Fruit fly (Drosophila melanogaster) whole organism, embryonic: ENCODE results near the gene Trl.

Source experiments
- Awh ChIP-seq: fragments of 200-800 bp; sonication (Bioruptor generic); IDR thresholded peaks from 2 replicates; pipeline ENCODE4, ENCODE4 v1.3.6; 2022; ENCODE audit warnings: missing biosample characterization, missing genetic modification characterization
- B-H1 ChIP-seq: fragments of 200-800 bp; sonication (Bioruptor generic); IDR thresholded peaks from 3 replicates; pipeline ENCODE4 v1.3.6; 2022; ENCODE audit warnings: missing biosample characterization, missing genetic modification characterization
- Bteb2 ChIP-seq: fragments of 200-800 bp; sonication (Bioruptor generic); optimal IDR thresholded peaks from 2 replicates; lab custom pipeline; 2016; ENCODE audit warnings: missing biosample characterization, missing genetic modification characterization
- CG11247 ChIP-seq: fragments of 200-800 bp; sonication (Bioruptor generic); IDR thresholded peaks from 2 replicates; pipeline ENCODE4 v1.3.6; 2022; ENCODE audit warnings: missing biosample characterization, missing genetic modification characterization
- CG11723 ChIP-seq: fragments of 200-800 bp; sonication (Bioruptor generic); optimal IDR thresholded peaks from 2 replicates; lab custom pipeline; 2017; ENCODE audit warnings: missing biosample characterization, mild to moderate bottlenecking, missing genetic modification characterization
- CG12299 ChIP-seq: fragments of 200-800 bp; sonication (Bioruptor generic); optimal IDR thresholded peaks from 2 replicates; lab custom pipeline; 2018; ENCODE audit warnings: missing biosample characterization, mild to moderate bottlenecking, missing genetic modification characterization
- CG15011 ChIP-seq: fragments of 200-800 bp; sonication (Bioruptor generic); optimal IDR thresholded peaks from 3 replicates; lab custom pipeline; 2018; ENCODE audit warnings: missing biosample characterization, mild to moderate bottlenecking, missing genetic modification characterization
- CG15601 ChIP-seq: fragments of 200-800 bp; sonication (Bioruptor generic); optimal IDR thresholded peaks from 3 replicates; lab custom pipeline; 2019; ENCODE audit warnings: missing biosample characterization, mild to moderate bottlenecking, missing genetic modification characterization, moderate library complexity
- CG17829 ChIP-seq: fragments of 200-800 bp; optimal IDR thresholded peaks from 2 replicates; lab custom pipeline; 2019; ENCODE audit warnings: missing biosample characterization, mild to moderate bottlenecking, missing genetic modification characterization, moderate library complexity
- CG17912 ChIP-seq: fragments of 200-800 bp; sonication (Bioruptor generic); optimal IDR thresholded peaks from 2 replicates; lab custom pipeline; 2018; ENCODE audit warnings: missing biosample characterization, mild to moderate bottlenecking, missing genetic modification characterization
- CG18599 ChIP-seq: fragments of 200-800 bp; sonication (Bioruptor generic); optimal IDR thresholded peaks from 3 replicates; lab custom pipeline; 2017; ENCODE audit warnings: missing biosample characterization, missing genetic modification characterization, mild to moderate bottlenecking, moderate library complexity, missing genetic modification reagents
- CG2116 ChIP-seq: fragments of 200-800 bp; sonication (Bioruptor generic); optimal IDR thresholded peaks from 3 replicates; lab custom pipeline; 2018; ENCODE audit warnings: missing biosample characterization, mild to moderate bottlenecking, missing genetic modification characterization
- CG32772 ChIP-seq: fragments of 200-800 bp; sonication (Bioruptor generic); IDR thresholded peaks from 2 replicates; pipeline ENCODE4 v1.3.6; 2022; ENCODE audit warnings: missing biosample characterization, missing genetic modification characterization
- CG3407 ChIP-seq: fragments of 200-800 bp; sonication (Bioruptor generic); optimal IDR thresholded peaks from 2 replicates; lab custom pipeline; 2018; ENCODE audit warnings: missing biosample characterization, mild to moderate bottlenecking, missing genetic modification characterization
- CG34376 ChIP-seq: fragments of 200-800 bp; sonication (Bioruptor generic); optimal IDR thresholded peaks from 2 replicates; lab custom pipeline; 2018; ENCODE audit warnings: missing biosample characterization, mild to moderate bottlenecking, missing genetic modification characterization
- CG3726 ChIP-seq: fragments of 200-800 bp; sonication (Bioruptor generic); IDR thresholded peaks from 3 replicates; pipeline ENCODE4, ENCODE4 v1.3.6; 2022; ENCODE audit warnings: missing biosample characterization, missing genetic modification characterization
- CG6175 ChIP-seq: fragments of 200-800 bp; sonication (Bioruptor generic); IDR thresholded peaks from 3 replicates; pipeline ENCODE4 v1.3.6; 2022; ENCODE audit warnings: missing biosample characterization, missing genetic modification characterization
- CG7357 ChIP-seq: fragments of 200-800 bp; sonication (Bioruptor generic); IDR thresholded peaks from 3 replicates; pipeline ENCODE4 v1.3.6; 2022; ENCODE audit warnings: missing biosample characterization, missing genetic modification characterization
- CG7987 ChIP-seq: fragments of 200-800 bp; sonication (Bioruptor generic); optimal IDR thresholded peaks from 2 replicates; lab custom pipeline; 2018; ENCODE audit warnings: missing biosample characterization, mild to moderate bottlenecking, missing genetic modification characterization, moderate library complexity
- CG9876 ChIP-seq: fragments of 200-800 bp; sonication (Bioruptor generic); optimal IDR thresholded peaks from 2 replicates; lab custom pipeline; 2016; ENCODE audit warnings: missing biosample characterization, missing genetic modification characterization
- Dbx ChIP-seq: fragments of 200-800 bp; sonication (Bioruptor generic); IDR thresholded peaks from 3 replicates; pipeline ENCODE4 v1.3.6; 2022; ENCODE audit warnings: missing biosample characterization, missing genetic modification characterization
- Dip2 ChIP-seq: fragments of 200-800 bp; sonication (Bioruptor generic); IDR thresholded peaks from 2 replicates; pipeline ENCODE4 v1.3.6; 2022; ENCODE audit warnings: missing biosample characterization, missing genetic modification characterization
- Ets97D ChIP-seq: fragments of 200-800 bp; sonication (Bioruptor generic); optimal IDR thresholded peaks from 3 replicates; lab custom pipeline; 2016; ENCODE audit warnings: missing biosample characterization, missing genetic modification characterization
- HHEX ChIP-seq: fragments of 200-800 bp; sonication (Bioruptor generic); optimal IDR thresholded peaks from 3 replicates; lab custom pipeline; 2017; ENCODE audit warnings: missing biosample characterization, mild to moderate bottlenecking, missing genetic modification characterization, missing genetic modification reagents
- Hr39 ChIP-seq: fragments of >200 bp; optimal IDR thresholded peaks from 2 replicates; lab custom pipeline; 2017
- MESR4 ChIP-seq: fragments of 200-800 bp; sonication (Bioruptor generic); optimal IDR thresholded peaks from 2 replicates; lab custom pipeline; 2018; ENCODE audit warnings: missing biosample characterization, mild to moderate bottlenecking, missing genetic modification characterization, moderate library complexity
- MTF-1 ChIP-seq: fragments of 200-800 bp; sonication (Bioruptor generic); optimal IDR thresholded peaks from 2 replicates; lab custom pipeline; 2018; ENCODE audit warnings: missing biosample characterization, mild to moderate bottlenecking, missing genetic modification characterization, borderline replicate concordance
- Opbp ChIP-seq: fragments of 200-800 bp; sonication (Bioruptor generic); IDR thresholded peaks from 3 replicates; pipeline ENCODE4 v1.3.6; 2022; ENCODE audit warnings: missing biosample characterization, missing genetic modification characterization; ENCODE audit not compliant: partially characterized antibody
- bsh ChIP-seq, 2 experiments: fragments of 200-800 bp; sonication (Bioruptor generic); optimal IDR thresholded peaks; 2 replicates each; lab custom pipeline; 2017 to 2018; ENCODE audit warnings: mild to moderate bottlenecking in 2 of 2, missing biosample characterization in 2 of 2, missing genetic modification characterization in 2 of 2, moderate library complexity in 1 of 2
- chm ChIP-seq: fragments of 200-800 bp; sonication (Bioruptor generic); IDR thresholded peaks from 2 replicates; pipeline ENCODE4 v1.3.6; 2022; ENCODE audit warnings: missing biosample characterization, missing genetic modification characterization
- crc ChIP-seq: fragments of 200-800 bp; sonication (Bioruptor generic); optimal IDR thresholded peaks from 2 replicates; lab custom pipeline; 2016; ENCODE audit warnings: missing biosample characterization, missing genetic modification characterization
- danr ChIP-seq: fragments of 200-800 bp; sonication (Bioruptor generic); IDR thresholded peaks from 2 replicates; pipeline ENCODE4 v1.3.6; 2022; ENCODE audit warnings: missing biosample characterization, missing genetic modification characterization
- gfzf ChIP-seq: fragments of 200-800 bp; sonication (Bioruptor generic); optimal IDR thresholded peaks from 2 replicates; lab custom pipeline; 2016; ENCODE audit warnings: missing biosample characterization, mild to moderate bottlenecking, missing genetic modification characterization, moderate library complexity
- gro ChIP-seq: fragments of 200-800 bp; sonication (Bioruptor generic); optimal IDR thresholded peaks from 2 replicates; lab custom pipeline; 2016; ENCODE audit warnings: missing biosample characterization, missing genetic modification characterization
- hb ChIP-seq: fragments of 200-800 bp; sonication (Bioruptor generic); IDR thresholded peaks from 3 replicates; pipeline ENCODE4 v1.3.6; 2022; ENCODE audit warnings: missing biosample characterization, missing genetic modification characterization; ENCODE audit not compliant: partially characterized antibody
- her ChIP-seq: fragments of 200-800 bp; sonication (Bioruptor generic); optimal IDR thresholded peaks from 2 replicates; lab custom pipeline; 2016; ENCODE audit warnings: missing biosample characterization, missing genetic modification characterization
- klu ChIP-seq: fragments of 200-800 bp; sonication (Bioruptor generic); IDR thresholded peaks from 2 replicates; pipeline ENCODE4 v1.3.6; 2022; ENCODE audit warnings: missing biosample characterization, missing genetic modification characterization
- lola ChIP-seq, 3 experiments: fragments of >200 bp in 2 of 3; fragments of 200-800 bp in 1 of 3; sonication (Bioruptor generic) in 1 of 3; optimal IDR thresholded peaks; 2 replicates each; lab custom pipeline; 2017 to 2019; ENCODE audit warnings: missing biosample characterization in 3 of 3, missing genetic modification characterization in 3 of 3, mild to moderate bottlenecking in 1 of 3, moderate library complexity in 1 of 3
- onecut ChIP-seq: fragments of 200-800 bp; sonication (Bioruptor generic); IDR thresholded peaks from 2 replicates; pipeline ENCODE4 v1.3.6; 2022; ENCODE audit warnings: missing biosample characterization, missing genetic modification characterization
- phol ChIP-seq: fragments of 200-800 bp; sonication (Bioruptor generic); optimal IDR thresholded peaks from 3 replicates; lab custom pipeline; 2018; ENCODE audit warnings: missing biosample characterization, mild to moderate bottlenecking, missing genetic modification characterization, moderate library complexity
- ro ChIP-seq: fragments of 200-800 bp; sonication (Bioruptor generic); IDR thresholded peaks from 2 replicates; pipeline ENCODE4 v1.3.6; 2022; ENCODE audit warnings: missing biosample characterization, missing genetic modification characterization
- scrt ChIP-seq: fragments of 200-800 bp; sonication (Bioruptor generic); optimal IDR thresholded peaks from 2 replicates; lab custom pipeline; 2018; ENCODE audit warnings: missing biosample characterization, mild to moderate bottlenecking, missing genetic modification characterization, moderate library complexity
- sd ChIP-seq: fragments of 200-800 bp; sonication (Bioruptor generic); optimal IDR thresholded peaks from 3 replicates; lab custom pipeline; 2018; ENCODE audit warnings: missing biosample characterization, mild to moderate bottlenecking, missing genetic modification characterization, moderate library complexity
- sob ChIP-seq: fragments of 200-800 bp; sonication (Bioruptor generic); IDR thresholded peaks from 2 replicates; pipeline ENCODE4 v1.3.6; 2022; ENCODE audit warnings: missing biosample characterization, missing genetic modification characterization
- sug ChIP-seq: fragments of 200-800 bp; optimal IDR thresholded peaks from 2 replicates; lab custom pipeline; 2019; ENCODE audit warnings: missing biosample characterization, mild to moderate bottlenecking, missing genetic modification characterization, moderate library complexity
- tap ChIP-seq: fragments of 200-800 bp; optimal IDR thresholded peaks from 3 replicates; lab custom pipeline; 2019; ENCODE audit warnings: missing biosample characterization, mild to moderate bottlenecking, missing genetic modification characterization, moderate library complexity
- vfl ChIP-seq: fragments of 200-800 bp; sonication (Bioruptor generic); optimal IDR thresholded peaks from 2 replicates; lab custom pipeline; 2016; ENCODE audit warnings: missing biosample characterization, missing genetic modification characterization
- wdn ChIP-seq: fragments of 200-800 bp; sonication (Bioruptor generic); IDR thresholded peaks from 2 replicates; pipeline ENCODE4 v1.3.6; 2022; ENCODE audit warnings: missing biosample characterization, missing genetic modification characterization
- zf30C ChIP-seq: fragments of 200-800 bp; sonication (Bioruptor generic); optimal IDR thresholded peaks from 3 replicates; lab custom pipeline; 2018; ENCODE audit warnings: missing biosample characterization, mild to moderate bottlenecking, missing genetic modification characterization

Gene Trl

dm6 chr3L:14801854-14802616 lies 41.2 kb upstream of the Trl start, which contains the start of gene NHP2 (continued):
- TF ChIP-seq hb (GFP tag; lab: Robert Waterston, UW), result no peak
- no peak for TF ChIP-seq Hr39
- TF ChIP-seq B-H1 (GFP tag; lab: Robert Waterston, UW), result peak; percentile 72
- no peak for TF ChIP-seq scrt (GFP tag; lab: Kevin White, UChicago)
- peak; percentile 69 for TF ChIP-seq CG32772 (GFP tag; lab: Robert Waterston, UW)
- TF ChIP-seq Dbx, result peak; percentile 87
- TF ChIP-seq zf30C (GFP tag; lab: Kevin White, UChicago), result peak; percentile 96
- peak; percentile 87 for TF ChIP-seq phol (tag; lab: Kevin White, UChicago)
- peak; percentile 75 for TF ChIP-seq CG12299 (tag; lab: Kevin White, UChicago)
- peak; percentile 72 for TF ChIP-seq CG2116 (GFP tag; lab: Kevin White, UChicago)
- no peak for TF ChIP-seq tap
- peak; percentile 89 for TF ChIP-seq MESR4 (GFP tag; lab: Kevin White, UChicago)
- TF ChIP-seq chm (GFP tag; lab: Robert Waterston, UW), result peak; percentile 79
- peak; percentile 31 for TF ChIP-seq CG7987 (GFP tag; lab: Kevin White, UChicago)
- peak; percentile 76; the same call in 1 of the 2 replicates for TF ChIP-seq wdn (GFP tag; lab: Robert Waterston, UW)
- TF ChIP-seq Dip2 (GFP tag; lab: Robert Waterston, UW), result no peak
- TF ChIP-seq ro (GFP tag; lab: Robert Waterston, UW), result no peak
- TF ChIP-seq danr, result peak; percentile 31; the same call in 1 of the 2 replicates
- TF ChIP-seq CG15011 (GFP tag; lab: Kevin White, UChicago), result no peak
- TF ChIP-seq CG6175 (GFP tag; lab: Robert Waterston, UW), result peak; percentile 66
- peak; percentile 62 for TF ChIP-seq vfl (GFP tag; lab: Kevin White, UChicago)
- TF ChIP-seq CG17912 (GFP tag; lab: Kevin White, UChicago), result peak; percentile 73
- TF ChIP-seq her, result no peak
- TF ChIP-seq gro (GFP tag; lab: Kevin White, UChicago), result peak; percentile 68
- peak; percentile 88 for TF ChIP-seq CG18599 (GFP tag; lab: Kevin White, UChicago)
- peak; percentile 43; the same call in 1 of the 2 replicates for TF ChIP-seq klu (GFP tag; lab: Robert Waterston, UW)
- TF ChIP-seq HHEX (GFP tag; lab: Kevin White, UChicago), result peak; percentile 85
- no peak for TF ChIP-seq sd
- TF ChIP-seq CG11247 (GFP tag; lab: Robert Waterston, UW), result no peak; the same call in 1 of the 2 replicates
- TF ChIP-seq crc (GFP tag; lab: Kevin White, UChicago), result no peak
- TF ChIP-seq Bteb2 (GFP tag; lab: Kevin White, UChicago), result peak; percentile 76
- TF ChIP-seq onecut, result peak; percentile 80
- peak; percentile 72 for TF ChIP-seq CG3407 (GFP tag; lab: Kevin White, UChicago)
- TF ChIP-seq Awh (GFP tag; lab: Robert Waterston, UW), result peak; percentile 76
- TF ChIP-seq Opbp (GFP tag; lab: Robert Waterston, UW), result no peak
- peak; percentile 86 for TF ChIP-seq CG17829
- TF ChIP-seq CG34376 (GFP tag; lab: Kevin White, UChicago), result peak; percentile 61
- no peak for TF ChIP-seq CG11723 (GFP tag; lab: Kevin White, UChicago)
- TF ChIP-seq sug (tag; lab: Kevin White, UChicago), result no peak
- TF ChIP-seq bsh (GFP tag; optimal IDR thresholded peaks at IDR 0.05; lab: Kevin White, UChicago), result peak; percentile 70 to 84
- TF ChIP-seq MTF-1 (GFP tag; lab: Kevin White, UChicago), result peak; percentile 76
- no peak for TF ChIP-seq CG3726 (GFP tag; lab: Robert Waterston, UW)
- peak; percentile 96 for TF ChIP-seq gfzf (GFP tag; lab: Kevin White, UChicago)
- peak in 1 of 3 experiments; percentile 66 for TF ChIP-seq lola (GFP tag; optimal IDR thresholded peaks at IDR 0.05; lab: Kevin White, UChicago)
- peak; percentile 46; the same call in 1 of the 3 replicates for TF ChIP-seq CG7357 (GFP tag; lab: Robert Waterston, UW)
- TF ChIP-seq Ets97D (GFP tag; lab: Kevin White, UChicago), result peak; percentile 84
- TF ChIP-seq CG15601 (tag; lab: Kevin White, UChicago), result peak; percentile 68
- TF ChIP-seq sob (GFP tag; lab: Robert Waterston, UW), result peak; percentile 80
- no peak for TF ChIP-seq CG9876 (GFP tag; lab: Kevin White, UChicago)
